Fruit fly (Drosophila melanogaster): ENCODE data around the gene CG4210.

The CG4210 gene

DNA sequence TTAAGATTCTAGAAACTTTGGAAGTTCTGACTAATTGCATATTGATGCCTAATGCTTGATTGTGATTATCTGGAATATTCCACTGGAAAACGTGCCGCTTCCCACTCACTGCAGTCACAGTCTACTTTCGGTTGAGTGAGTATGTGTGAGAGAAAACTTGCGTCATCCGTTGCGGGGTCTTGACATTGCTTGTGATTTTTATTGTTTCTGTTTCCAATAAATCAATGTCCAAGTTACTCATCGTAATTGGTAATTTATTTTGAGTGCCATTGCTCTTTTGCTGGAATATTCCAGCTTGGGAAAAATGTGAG lies 29.2 kb downstream of the CG4210 start:
- TF ChIP-seq CG8632 (GFP tag; optimal IDR thresholded peaks at IDR 0.05), result no peak
- TF ChIP-seq CG7368 (GFP tag; optimal IDR thresholded peaks at IDR 0.05), result no peak
- no peak for TF ChIP-seq esn (GFP tag; optimal IDR thresholded peaks at IDR 0.05)
- no peak for TF ChIP-seq Eip78C (GFP tag)
- peak; percentile 41 for TF ChIP-seq vri (GFP tag; optimal IDR thresholded peaks at IDR 0.05)
- no peak for TF ChIP-seq CG10669 (GFP tag; optimal IDR thresholded peaks at IDR 0.05)

DNA sequence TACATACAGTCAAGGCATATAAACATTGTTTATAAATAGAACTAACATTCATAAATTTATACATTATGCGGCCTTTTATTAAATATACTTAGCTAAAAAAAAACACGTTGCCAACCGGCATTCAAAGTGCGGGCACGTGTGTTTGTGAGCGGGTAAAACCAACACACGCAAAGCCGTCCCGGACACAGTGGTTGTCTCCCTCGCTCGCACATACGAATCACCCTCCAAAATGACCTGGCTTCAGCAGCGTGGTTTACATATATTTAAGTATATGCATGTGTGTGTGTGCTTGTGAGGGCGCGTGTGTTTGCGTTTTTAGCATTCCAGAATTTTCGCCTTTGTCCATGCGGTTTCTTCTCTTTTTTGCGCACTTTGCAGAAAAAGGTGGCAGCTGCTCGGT lies 29.7 kb downstream of the CG4210 start:
- no peak for TF ChIP-seq Blimp-1 (GFP tag; optimal IDR thresholded peaks at IDR 0.05)
- peak; percentile 50 for TF ChIP-seq vri (GFP tag; optimal IDR thresholded peaks at IDR 0.05)
- TF ChIP-seq Ets21C (GFP tag; optimal IDR thresholded peaks at IDR 0.05), result no peak
- no peak for TF ChIP-seq OdsH (GFP tag; optimal IDR thresholded peaks at IDR 0.05)
- TF ChIP-seq Sox15 (GFP tag; optimal IDR thresholded peaks at IDR 0.05), result no peak
- no peak for TF ChIP-seq CG11294 (GFP tag; IDR thresholded peaks at IDR 0.05)
- no peak for TF ChIP-seq Hr4 (GFP tag; optimal IDR thresholded peaks at IDR 0.05)
- TF ChIP-seq Met (GFP tag; optimal IDR thresholded peaks at IDR 0.05), result peak; percentile 41
- no peak for TF ChIP-seq dsx (GFP tag; optimal IDR thresholded peaks at IDR 0.05; ENCODE audit: poor library complexity, severe bottlenecking)
- TF ChIP-seq CG34406 (GFP tag; optimal IDR thresholded peaks at IDR 0.05), result no peak
- TF ChIP-seq Eip75B (GFP tag; optimal IDR thresholded peaks at IDR 0.05), result peak; percentile 27
- TF ChIP-seq CG1621 (tag; optimal IDR thresholded peaks at IDR 0.05), result peak; percentile 21
- peak; percentile 73 for TF ChIP-seq Eip78C (GFP tag)
- peak; percentile 33 for TF ChIP-seq Sox102F (GFP tag; optimal IDR thresholded peaks at IDR 0.05)
- TF ChIP-seq CG11762 (GFP tag; optimal IDR thresholded peaks at IDR 0.05; ENCODE audit: insufficient read depth), result no peak
- peak; percentile 91 for TF ChIP-seq svp (GFP tag)
- peak; percentile 31 to 41 for TF ChIP-seq ss (GFP tag; optimal IDR thresholded peaks at IDR 0.05)
- TF ChIP-seq fkh (GFP tag; optimal IDR thresholded peaks at IDR 0.05), result peak; percentile 57
- TF ChIP-seq CG4318 (GFP tag; optimal IDR thresholded peaks at IDR 0.05), result no peak
- no peak for TF ChIP-seq CG31627 (GFP tag; optimal IDR thresholded peaks at IDR 0.05)
- peak; percentile 1 for TF ChIP-seq Eip93F (GFP tag; optimal IDR thresholded peaks at IDR 0.05)
- TF ChIP-seq CG32006 (GFP tag; optimal IDR thresholded peaks at IDR 0.05), result no peak
- peak; percentile 13 for TF ChIP-seq Smox (GFP tag; optimal IDR thresholded peaks at IDR 0.05)
- peak; percentile 21; the same call in 1 of the 2 replicates for TF ChIP-seq CG15336 (GFP tag; IDR thresholded peaks at IDR 0.05)
- TF ChIP-seq pdm3 (GFP tag; optimal IDR thresholded peaks at IDR 0.05), result peak; percentile 2
- TF ChIP-seq CG8119 (GFP tag; IDR thresholded peaks at IDR 0.05), result no peak
- no peak for TF ChIP-seq spab (GFP tag; optimal IDR thresholded peaks at IDR 0.05)
- peak; percentile 38 for TF ChIP-seq esn (GFP tag; optimal IDR thresholded peaks at IDR 0.05)
- TF ChIP-seq Sox14 (GFP tag; optimal IDR thresholded peaks at IDR 0.05), result peak; percentile 84
- peak; percentile 60 for TF ChIP-seq CG6163 (GFP tag; IDR thresholded peaks at IDR 0.05)
- TF ChIP-seq CG3919 (GFP tag; optimal IDR thresholded peaks at IDR 0.05), result peak; percentile 14
- peak; percentile 5 for TF ChIP-seq topi (GFP tag; optimal IDR thresholded peaks at IDR 0.05)
- peak; percentile 4 for TF ChIP-seq CG16779 (tag; optimal IDR thresholded peaks at IDR 0.05)

DNA sequence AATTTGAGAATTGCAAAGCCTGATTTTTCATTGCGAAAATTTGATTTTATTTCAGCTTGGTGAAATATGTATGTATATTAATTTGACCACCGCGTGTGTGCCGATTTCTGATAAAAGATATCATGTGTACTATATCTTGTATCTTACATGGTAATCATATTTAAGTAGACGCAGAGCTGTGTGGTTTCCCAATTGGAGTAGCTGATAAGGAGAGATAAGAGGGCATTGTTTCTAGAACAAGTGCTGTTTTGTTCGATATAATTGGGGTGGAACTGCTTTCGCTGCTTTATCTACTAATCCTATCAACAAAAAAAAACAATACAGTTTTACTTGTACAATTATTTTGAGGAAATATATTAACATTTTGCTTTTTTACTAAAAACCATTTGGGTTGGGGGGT lies 32.8 kb downstream of the CG4210 start:
- TF ChIP-seq achi (GFP tag; optimal IDR thresholded peaks at IDR 0.05) (no peak), Smox (GFP tag; optimal IDR thresholded peaks at IDR 0.05) (no peak), salr (GFP tag; optimal IDR thresholded peaks at IDR 0.05) (no peak), Sox102F (GFP tag; optimal IDR thresholded peaks at IDR 0.05) (peak; percentile 2), Eip78C (GFP tag) (peak; percentile 45), Met (GFP tag; optimal IDR thresholded peaks at IDR 0.05) (peak; percentile 13), esn (GFP tag; optimal IDR thresholded peaks at IDR 0.05) (peak; percentile 2), Hr39 (GFP tag; optimal IDR thresholded peaks at IDR 0.05) (no peak), Sox14 (GFP tag; optimal IDR thresholded peaks at IDR 0.05) (no peak)

Data from whole organism, prepupa.